Worm (Caenorhabditis elegans) whole organism, L3 larva: ENCODE measurements around the gene xtr-1.

Experiments used
- R02D3.7 ChIP-seq: fragments of 150-350 bp; optimal IDR thresholded peaks from 2 replicates; lab custom pipeline; 2014; ENCODE audit warnings: missing biosample characterization, missing genetic modification characterization
- ZK546.5 ChIP-seq: sonication (generic microtip); optimal IDR thresholded peaks from 2 replicates; lab custom pipeline; 2017; ENCODE audit warnings: missing biosample characterization, missing genetic modification characterization
- aly-2 ChIP-seq: fragments of 150-350 bp; optimal IDR thresholded peaks from 2 replicates; lab custom pipeline; 2014; ENCODE audit warnings: missing biosample characterization, missing genetic modification characterization
- ama-1 ChIP-seq: fragments of 150-350 bp; optimal IDR thresholded peaks from 2 replicates; lab custom pipeline; 2018
- ceh-28 ChIP-seq: fragments of 150-350 bp; optimal IDR thresholded peaks from 2 replicates; lab custom pipeline; 2014; ENCODE audit warnings: missing biosample characterization, missing genetic modification reagents, missing genetic modification characterization
- ceh-82 ChIP-seq: fragments of 150-350 bp; optimal IDR thresholded peaks from 2 replicates; lab custom pipeline; 2014; ENCODE audit warnings: missing biosample characterization, missing genetic modification characterization
- ceh-9 ChIP-seq: sonication (generic microtip); optimal IDR thresholded peaks from 2 replicates; lab custom pipeline; 2018; ENCODE audit warnings: missing biosample characterization, missing genetic modification characterization
- daf-12 ChIP-seq: fragments of 150-350 bp; optimal IDR thresholded peaks from 2 replicates; lab custom pipeline; 2014; ENCODE audit warnings: missing biosample characterization, missing genetic modification reagents, missing genetic modification characterization
- egl-27 ChIP-seq: sonication (generic microtip); optimal IDR thresholded peaks from 4 replicates; lab custom pipeline; 2017; ENCODE audit warnings: missing biosample characterization, missing genetic modification reagents, missing genetic modification characterization
- egl-5 ChIP-seq: fragments of 150-350 bp; optimal IDR thresholded peaks from 2 replicates; lab custom pipeline; 2017; ENCODE audit warnings: missing biosample characterization, missing genetic modification reagents, missing genetic modification characterization, inconsistent platforms
- elt-1 ChIP-seq: fragments of 150-350 bp; optimal IDR thresholded peaks from 2 replicates; lab custom pipeline; 2014; ENCODE audit warnings: missing biosample characterization, missing genetic modification characterization
- elt-2 ChIP-seq: sonication (generic microtip); optimal IDR thresholded peaks from 2 replicates; lab custom pipeline; 2016; ENCODE audit warnings: missing genetic modification reagents, mild to moderate bottlenecking, missing genetic modification characterization, missing compliant biosample characterization
- elt-3 ChIP-seq, 3 experiments: fragments of 150-350 bp in 1 of 3; sonication (generic microtip) in 2 of 3; optimal IDR thresholded peaks; 2 replicates in 2 of 3; 4 replicates in 1 of 3; lab custom pipeline; 2014 to 2017; ENCODE audit warnings: missing biosample characterization in 3 of 3, missing genetic modification characterization in 3 of 3
- eor-1 ChIP-seq, 2 experiments: fragments of 150-350 bp; optimal IDR thresholded peaks; 2 replicates each; lab custom pipeline; 2014 to 2018; ENCODE audit warnings: missing biosample characterization in 2 of 2, missing genetic modification characterization in 2 of 2
- fkh-10 ChIP-seq: sonication (generic microtip); optimal IDR thresholded peaks from 2 replicates; lab custom pipeline; 2017; ENCODE audit warnings: missing biosample characterization, missing genetic modification reagents, missing genetic modification characterization
- fos-1 ChIP-seq: fragments of 150-350 bp; optimal IDR thresholded peaks from 2 replicates; lab custom pipeline; 2014; ENCODE audit warnings: missing biosample characterization, missing genetic modification characterization
- hmg-11 ChIP-seq: sonication (generic microtip); optimal IDR thresholded peaks from 2 replicates; lab custom pipeline; 2016; ENCODE audit warnings: missing genetic modification characterization, missing compliant biosample characterization
- jun-1 ChIP-seq: fragments of 150-350 bp; optimal IDR thresholded peaks from 2 replicates; lab custom pipeline; 2014; ENCODE audit warnings: missing biosample characterization, missing genetic modification reagents, missing genetic modification characterization
- lin-15B ChIP-seq: fragments of 150-350 bp; optimal IDR thresholded peaks from 2 replicates; lab custom pipeline; 2014; ENCODE audit warnings: missing biosample characterization, missing genetic modification characterization
- lin-39 ChIP-seq: fragments of 150-350 bp; optimal IDR thresholded peaks from 2 replicates; lab custom pipeline; 2018; ENCODE audit warnings: missing biosample characterization, missing genetic modification reagents, missing genetic modification characterization
- lsy-12 ChIP-seq: sonication (generic microtip); optimal IDR thresholded peaks from 2 replicates; lab custom pipeline; 2016; ENCODE audit warnings: mild to moderate bottlenecking, missing genetic modification characterization, missing compliant biosample characterization
- mdl-1 ChIP-seq: fragments of 150-350 bp; optimal IDR thresholded peaks from 2 replicates; lab custom pipeline; 2014; ENCODE audit warnings: missing biosample characterization, missing genetic modification characterization
- mml-1 ChIP-seq: fragments of 150-350 bp; sonication (generic microtip); optimal IDR thresholded peaks from 3 replicates; lab custom pipeline; 2014; ENCODE audit warnings: missing biosample characterization, missing genetic modification characterization
- nfya-1 ChIP-seq: sonication (generic microtip); optimal IDR thresholded peaks from 2 replicates; lab custom pipeline; 2017; ENCODE audit warnings: missing genetic modification characterization, mild to moderate bottlenecking, missing compliant biosample characterization, antibody characterized with exemption, moderate library complexity; ENCODE audit not compliant: insufficient read depth
- nhr-12 ChIP-seq: fragments of 150-350 bp; optimal IDR thresholded peaks from 2 replicates; lab custom pipeline; 2014; ENCODE audit warnings: missing biosample characterization, missing genetic modification characterization
- nhr-23 ChIP-seq: fragments of 150-350 bp; optimal IDR thresholded peaks from 2 replicates; lab custom pipeline; 2014; ENCODE audit warnings: missing biosample characterization, missing genetic modification reagents, missing genetic modification characterization
- nhr-237 ChIP-seq: fragments of 150-350 bp; optimal IDR thresholded peaks from 2 replicates; lab custom pipeline; 2014; ENCODE audit warnings: missing biosample characterization, missing genetic modification characterization
- nhr-25 ChIP-seq: sonication (generic microtip); optimal IDR thresholded peaks from 2 replicates; lab custom pipeline; 2017; ENCODE audit warnings: missing biosample characterization, missing genetic modification characterization
- nhr-43 ChIP-seq: sonication (generic microtip); optimal IDR thresholded peaks from 2 replicates; lab custom pipeline; 2016; ENCODE audit warnings: mild to moderate bottlenecking, missing genetic modification characterization, missing compliant biosample characterization; ENCODE audit not compliant: poor library complexity, severe bottlenecking
- nhr-67 ChIP-seq: fragments of 150-350 bp; optimal IDR thresholded peaks from 2 replicates; lab custom pipeline; 2014; ENCODE audit warnings: missing biosample characterization, missing genetic modification characterization
- nhr-76 ChIP-seq: fragments of 150-350 bp; sonication (generic microtip); optimal IDR thresholded peaks from 5 replicates; lab custom pipeline; 2014; ENCODE audit warnings: missing biosample characterization, missing genetic modification characterization
- nhr-77 ChIP-seq: fragments of 150-350 bp; optimal IDR thresholded peaks from 2 replicates; lab custom pipeline; 2014; ENCODE audit warnings: missing biosample characterization, missing genetic modification characterization
- pha-4 ChIP-seq: fragments of 150-350 bp; optimal IDR thresholded peaks from 2 replicates; lab custom pipeline; 2014; ENCODE audit warnings: missing biosample characterization, missing genetic modification reagents, missing genetic modification characterization
- pqm-1 ChIP-seq: fragments of 150-350 bp; optimal IDR thresholded peaks from 2 replicates; lab custom pipeline; 2017; ENCODE audit warnings: missing biosample characterization, missing genetic modification characterization, inconsistent platforms
- sea-2 ChIP-seq: fragments of 150-350 bp; sonication (generic microtip); optimal IDR thresholded peaks from 4 replicates; lab custom pipeline; 2014; ENCODE audit warnings: missing biosample characterization, missing genetic modification reagents, missing genetic modification characterization
- skn-1 ChIP-seq: fragments of 150-350 bp; optimal IDR thresholded peaks from 2 replicates; lab custom pipeline; 2014; ENCODE audit warnings: missing biosample characterization, missing genetic modification characterization
- snpc-4 ChIP-seq: fragments of 150-350 bp; optimal IDR thresholded peaks from 2 replicates; lab custom pipeline; 2014; ENCODE audit warnings: missing biosample characterization, missing genetic modification characterization
- tbx-2 ChIP-seq: sonication (generic microtip); optimal IDR thresholded peaks from 2 replicates; lab custom pipeline; 2016; ENCODE audit warnings: mild to moderate bottlenecking, missing genetic modification characterization, missing compliant biosample characterization
- unc-39 ChIP-seq: sonication (generic microtip); optimal IDR thresholded peaks from 4 replicates; lab custom pipeline; 2017; ENCODE audit warnings: missing biosample characterization, missing genetic modification characterization
- unc-62 ChIP-seq: fragments of 150-350 bp; sonication (generic microtip); optimal IDR thresholded peaks from 4 replicates; lab custom pipeline; 2014; ENCODE audit warnings: missing biosample characterization, missing genetic modification reagents, missing genetic modification characterization
- zag-1 ChIP-seq: fragments of 150-350 bp; optimal IDR thresholded peaks from 2 replicates; lab custom pipeline; 2014; ENCODE audit warnings: missing biosample characterization, missing genetic modification characterization
- ztf-11 ChIP-seq: fragments of 150-350 bp; optimal IDR thresholded peaks from 2 replicates; lab custom pipeline; 2014; ENCODE audit warnings: missing biosample characterization, missing genetic modification characterization

Gene xtr-1

DNA sequence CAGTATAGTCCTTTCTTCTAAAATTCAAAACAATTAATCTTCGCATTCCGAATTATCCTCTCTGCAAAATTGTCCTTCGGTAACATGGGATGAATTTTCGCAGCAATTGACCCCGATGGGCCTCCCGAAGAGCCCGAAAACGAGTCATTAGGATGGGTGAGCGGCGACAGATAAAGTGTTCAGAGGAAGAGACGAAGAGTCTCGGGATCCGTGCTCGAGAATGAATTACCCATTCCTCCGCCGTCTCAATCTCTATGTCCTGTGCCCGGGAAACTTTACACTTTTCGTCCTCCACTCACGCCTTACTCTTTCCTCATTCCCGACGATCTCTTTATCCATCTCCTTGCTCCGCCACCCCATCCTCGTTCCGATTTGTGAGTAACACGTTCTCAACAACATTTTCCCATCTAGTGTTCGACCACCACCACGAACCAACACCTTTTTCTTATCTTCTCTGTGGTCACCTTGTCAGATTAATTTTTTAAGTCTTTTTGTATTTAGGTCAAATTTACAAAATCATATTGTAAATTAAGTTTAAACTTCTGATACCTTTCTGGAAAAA is 31.4 kb upstream of the xtr-1 start:
- no peak for TF ChIP-seq zag-1
- no peak for TF ChIP-seq fkh-10 (GFP tag; lab: Kevin White, UChicago)
- no peak for TF ChIP-seq nhr-67

DNA sequence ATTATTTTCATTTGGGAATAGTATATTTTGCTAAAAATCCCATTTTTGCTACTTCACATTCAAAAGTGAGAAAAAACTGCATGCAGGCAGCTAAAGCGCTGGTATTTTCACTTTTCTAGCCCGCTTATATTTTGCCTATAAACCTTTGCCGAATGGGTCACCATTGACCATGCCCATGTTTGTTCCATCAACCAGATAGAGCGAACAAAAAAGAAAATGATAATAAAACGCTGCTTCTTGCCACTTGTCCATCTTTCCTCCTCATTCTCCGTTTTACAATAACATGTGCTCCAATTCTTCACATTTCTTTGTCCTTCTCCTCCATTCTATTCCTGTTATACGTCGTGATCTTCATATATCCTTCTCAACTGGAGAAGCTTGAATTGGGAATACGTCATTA is 28.9 kb upstream of the xtr-1 start, which contains the start of gene tag-241:
Gene tag-241 (plus strand): TSS at position 301 of the 400 bp plus-strand sequence.
- no peak for TF ChIP-seq lsy-12 (tag; lab: Kevin White, UChicago)
- TF ChIP-seq ama-1 (lab: Kevin White, UChicago), result no peak
- TF ChIP-seq nhr-43, result no peak
- no peak for TF ChIP-seq mml-1
- no peak for TF ChIP-seq sea-2 (GFP tag; lab: Kevin White, UChicago)
- no peak for TF ChIP-seq unc-62 (GFP tag; lab: Kevin White, UChicago)
- TF ChIP-seq lin-15B (tag; lab: Kevin White, UChicago), result no peak
- TF ChIP-seq aly-2 (tag; lab: Kevin White, UChicago), result no peak
- TF ChIP-seq ceh-82 (tag; lab: Kevin White, UChicago), result no peak
- TF ChIP-seq mdl-1 (tag; lab: Kevin White, UChicago), result no peak
- TF ChIP-seq nhr-76, result no peak
- no peak for TF ChIP-seq egl-5 (tag; lab: Kevin White, UChicago)
- TF ChIP-seq nhr-77 (tag; lab: Kevin White, UChicago), result no peak
- no peak for TF ChIP-seq elt-1
- no peak for TF ChIP-seq egl-27 (tag; lab: Kevin White, UChicago)
- no peak for TF ChIP-seq zag-1
- TF ChIP-seq lin-39 (tag; lab: Kevin White, UChicago), result no peak
- TF ChIP-seq ceh-9 (tag; lab: Kevin White, UChicago), result no peak
- no peak for TF ChIP-seq nfya-1 (tag; lab: Kevin White, UChicago)
- no peak for TF ChIP-seq eor-1 (tag; optimal IDR thresholded peaks at IDR 0.05; lab: Kevin White, UChicago)

DNA sequence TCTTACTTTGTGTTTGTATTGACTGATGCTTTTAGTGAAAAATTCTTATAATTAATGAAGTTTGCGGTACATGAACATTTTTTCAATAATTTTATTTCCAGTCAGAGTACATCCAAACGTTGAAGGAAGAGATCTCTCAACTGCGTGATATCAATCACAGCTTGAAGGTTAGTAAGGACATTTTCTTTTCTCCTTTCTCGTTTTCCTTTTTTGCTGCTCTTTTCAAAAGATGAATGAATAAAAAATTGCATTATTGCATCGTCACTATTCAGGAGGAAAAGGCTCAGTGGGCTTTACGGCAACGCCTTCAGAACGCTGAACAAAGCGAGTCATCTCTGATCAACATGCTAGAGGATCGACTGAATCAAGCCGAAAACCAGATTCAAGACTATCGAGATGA is 25.7 kb upstream of the xtr-1 start:
- TF ChIP-seq sea-2 (GFP tag; lab: Kevin White, UChicago) (no peak), aly-2 (tag; lab: Kevin White, UChicago) (no peak), nhr-76 (no peak), unc-39 (tag; lab: Kevin White, UChicago) (no peak), ceh-82 (tag; lab: Kevin White, UChicago) (no peak), skn-1 (tag; lab: Kevin White, UChicago) (no peak), fos-1 (no peak), nhr-67 (no peak), ama-1 (lab: Kevin White, UChicago) (no peak), hmg-11 (tag; lab: Kevin White, UChicago) (no peak), mdl-1 (tag; lab: Kevin White, UChicago) (no peak)
- TF ChIP-seq, all 47 proteins: peak for 0

DNA sequence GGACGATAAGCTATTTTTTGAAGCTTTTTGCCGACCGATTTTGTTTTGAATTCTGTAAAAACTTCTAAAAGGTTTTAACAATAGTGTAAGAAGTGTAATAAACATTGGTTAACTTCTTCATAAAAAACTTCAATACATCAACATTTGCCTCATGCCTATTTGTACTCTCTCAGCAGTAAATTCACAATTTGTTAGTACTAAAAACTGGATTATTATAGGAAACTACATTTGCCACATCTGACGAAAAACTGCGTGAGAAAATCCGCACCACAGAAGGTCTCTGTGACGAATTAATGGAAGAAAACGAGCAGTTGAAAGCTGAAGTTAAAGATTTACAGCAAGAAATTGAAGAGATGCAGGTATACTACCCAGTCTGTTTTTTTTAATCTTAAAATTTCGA is 25.1 kb upstream of the xtr-1 start:
- no peak for TF ChIP-seq lin-15B (tag; lab: Kevin White, UChicago)
- TF ChIP-seq unc-62 (GFP tag; lab: Kevin White, UChicago), result no peak
- no peak for TF ChIP-seq ceh-82 (tag; lab: Kevin White, UChicago)
- no peak for TF ChIP-seq pqm-1 (tag; lab: Kevin White, UChicago)
- TF ChIP-seq nhr-67, result no peak
- no peak for TF ChIP-seq nhr-43
- no peak for TF ChIP-seq nhr-237
- TF ChIP-seq snpc-4 (tag; lab: Kevin White, UChicago), result no peak
- TF ChIP-seq daf-12 (tag; lab: Kevin White, UChicago), result no peak
- TF ChIP-seq ceh-28 (tag; lab: Kevin White, UChicago), result no peak
- TF ChIP-seq elt-1, result no peak
- no peak for TF ChIP-seq zag-1
- TF ChIP-seq skn-1 (tag; lab: Kevin White, UChicago), result no peak
- TF ChIP-seq nhr-76, result no peak
- no peak for TF ChIP-seq lsy-12 (tag; lab: Kevin White, UChicago)
- TF ChIP-seq eor-1 (tag; optimal IDR thresholded peaks at IDR 0.05; lab: Kevin White, UChicago), result no peak
- TF ChIP-seq ZK546.5, result no peak
- TF ChIP-seq jun-1 (tag; lab: Kevin White, UChicago), result no peak
- no peak for TF ChIP-seq ceh-9 (tag; lab: Kevin White, UChicago)
- TF ChIP-seq fos-1, result no peak

DNA sequence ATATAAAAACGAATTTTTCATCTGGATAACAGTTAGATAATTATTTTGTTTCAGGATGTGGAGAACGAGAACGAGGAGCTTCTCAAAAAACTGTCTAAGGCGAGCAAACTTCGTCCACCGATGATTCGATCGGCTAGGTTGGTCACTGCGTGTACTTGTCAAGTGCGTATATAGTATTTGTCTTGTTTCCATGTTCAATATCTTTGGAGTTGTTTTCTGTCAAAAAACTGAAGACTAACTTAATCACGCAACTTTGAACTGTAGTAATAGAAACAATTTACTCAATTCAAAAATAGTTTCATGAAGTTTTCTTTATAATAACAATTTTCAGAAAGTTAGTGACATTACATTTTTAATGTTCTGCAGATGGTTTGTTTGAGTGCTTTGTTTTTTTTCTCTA is 23.9 kb upstream of the xtr-1 start:
- no peak for TF ChIP-seq pha-4 (tag; lab: Kevin White, UChicago)
- no peak for TF ChIP-seq elt-2 (tag; lab: Kevin White, UChicago)
- TF ChIP-seq nhr-67, result no peak
- TF ChIP-seq elt-3 (tag; optimal IDR thresholded peaks at IDR 0.05; lab: Kevin White, UChicago), result no peak
- no peak for TF ChIP-seq nhr-12
- no peak for TF ChIP-seq ama-1 (lab: Kevin White, UChicago)
- no peak for TF ChIP-seq ceh-28 (tag; lab: Kevin White, UChicago)
- no peak for TF ChIP-seq tbx-2 (tag; lab: Kevin White, UChicago)
- TF ChIP-seq aly-2 (tag; lab: Kevin White, UChicago), result no peak
- no peak for TF ChIP-seq ceh-82 (tag; lab: Kevin White, UChicago)
- no peak for TF ChIP-seq ztf-11 (tag; lab: Kevin White, UChicago)
- TF ChIP-seq nhr-23 (tag; lab: Kevin White, UChicago), result no peak
- no peak for TF ChIP-seq lsy-12 (tag; lab: Kevin White, UChicago)
- no peak for TF ChIP-seq eor-1 (tag; optimal IDR thresholded peaks at IDR 0.05; lab: Kevin White, UChicago)
- TF ChIP-seq daf-12 (tag; lab: Kevin White, UChicago), result no peak
- no peak for TF ChIP-seq R02D3.7 (tag; lab: Kevin White, UChicago)
- no peak for TF ChIP-seq nhr-25 (tag; lab: Kevin White, UChicago)
- TF ChIP-seq lin-15B (tag; lab: Kevin White, UChicago), result no peak
- no peak for TF ChIP-seq egl-27 (tag; lab: Kevin White, UChicago)
- no peak for TF ChIP-seq unc-39 (tag; lab: Kevin White, UChicago)
